Worm (Caenorhabditis elegans) whole organism, L2 larva: ENCODE results near the gene math-13.

Source experiments
- C34F6.9 ChIP-seq: fragments of 150-350 bp; optimal IDR thresholded peaks from 2 replicates; lab custom pipeline; 2014; ENCODE audit warnings: missing biosample characterization, missing genetic modification characterization
- F13H6.1 ChIP-seq: sonication (generic microtip); optimal IDR thresholded peaks from 2 replicates; lab custom pipeline; 2016; ENCODE audit warnings: missing genetic modification characterization, missing compliant biosample characterization
- R02D3.7 ChIP-seq: fragments of 150-350 bp; optimal IDR thresholded peaks from 2 replicates; lab custom pipeline; 2014; ENCODE audit warnings: missing biosample characterization, missing genetic modification characterization
- alr-1 ChIP-seq: fragments of 150-350 bp; optimal IDR thresholded peaks from 2 replicates; lab custom pipeline; 2014; ENCODE audit warnings: missing biosample characterization, missing genetic modification characterization
- ama-1 ChIP-seq: fragments of 150-350 bp; optimal IDR thresholded peaks from 2 replicates; lab custom pipeline; 2018; ENCODE audit warnings: inconsistent platforms
- blmp-1 ChIP-seq: sonication (generic microtip); optimal IDR thresholded peaks from 2 replicates; lab custom pipeline; 2017; ENCODE audit warnings: missing genetic modification characterization, mild to moderate bottlenecking, missing compliant biosample characterization, antibody characterized with exemption, moderate library complexity; ENCODE audit not compliant: insufficient read depth
- ceh-16 ChIP-seq: fragments of 150-350 bp; optimal IDR thresholded peaks from 2 replicates; lab custom pipeline; 2014; ENCODE audit warnings: missing biosample characterization, missing genetic modification characterization
- ceh-82 ChIP-seq: fragments of 150-350 bp; optimal IDR thresholded peaks from 2 replicates; lab custom pipeline; 2014; ENCODE audit warnings: missing biosample characterization, missing genetic modification characterization
- crh-2 ChIP-seq: sonication (generic microtip); optimal IDR thresholded peaks from 2 replicates; lab custom pipeline; 2017; ENCODE audit warnings: missing biosample characterization, missing genetic modification characterization
- dmd-4 ChIP-seq: sonication (generic microtip); optimal IDR thresholded peaks from 2 replicates; lab custom pipeline; 2017; ENCODE audit warnings: missing biosample characterization, missing genetic modification characterization
- fos-1 ChIP-seq: fragments of 150-350 bp; optimal IDR thresholded peaks from 2 replicates; lab custom pipeline; 2014; ENCODE audit warnings: missing biosample characterization, missing genetic modification characterization
- gmeb-1 ChIP-seq: fragments of 150-350 bp; optimal IDR thresholded peaks from 2 replicates; lab custom pipeline; 2014; ENCODE audit warnings: missing biosample characterization, missing genetic modification characterization
- lin-11 ChIP-seq: fragments of 150-350 bp; sonication (generic microtip); optimal IDR thresholded peaks from 2 replicates; lab custom pipeline; 2014; ENCODE audit warnings: missing biosample characterization, missing genetic modification characterization, inconsistent platforms, mixed read lengths
- lin-13 ChIP-seq: fragments of 150-350 bp; optimal IDR thresholded peaks from 2 replicates; lab custom pipeline; 2014; ENCODE audit warnings: missing biosample characterization, missing genetic modification reagents, missing genetic modification characterization
- lin-39 ChIP-seq: fragments of 150-350 bp; optimal IDR thresholded peaks from 2 replicates; lab custom pipeline; 2014; ENCODE audit warnings: missing biosample characterization, missing genetic modification reagents, missing genetic modification characterization
- mab-5 ChIP-seq: fragments of 150-350 bp; optimal IDR thresholded peaks from 2 replicates; lab custom pipeline; 2014; ENCODE audit warnings: missing biosample characterization, missing genetic modification characterization
- mbf-1 ChIP-seq: sonication (generic microtip); optimal IDR thresholded peaks from 2 replicates; lab custom pipeline; 2017; ENCODE audit warnings: missing biosample characterization, missing genetic modification characterization
- nhr-12 ChIP-seq: fragments of 150-350 bp; optimal IDR thresholded peaks from 2 replicates; lab custom pipeline; 2014; ENCODE audit warnings: missing biosample characterization, missing genetic modification characterization
- nhr-129 ChIP-seq: fragments of 150-350 bp; optimal IDR thresholded peaks from 2 replicates; lab custom pipeline; 2014; ENCODE audit warnings: missing biosample characterization, missing genetic modification characterization
- nhr-6 ChIP-seq: fragments of 150-350 bp; optimal IDR thresholded peaks from 2 replicates; lab custom pipeline; 2014; ENCODE audit warnings: missing biosample characterization, missing genetic modification characterization
- nhr-77 ChIP-seq: fragments of 150-350 bp; optimal IDR thresholded peaks from 2 replicates; lab custom pipeline; 2014; ENCODE audit warnings: missing biosample characterization, missing genetic modification characterization
- peb-1 ChIP-seq: fragments of 150-350 bp; optimal IDR thresholded peaks from 2 replicates; lab custom pipeline; 2014; ENCODE audit warnings: missing biosample characterization, missing genetic modification characterization
- sem-4 ChIP-seq: fragments of 150-350 bp; optimal IDR thresholded peaks from 2 replicates; lab custom pipeline; 2014; ENCODE audit warnings: missing biosample characterization, missing genetic modification reagents, missing genetic modification characterization
- skn-1 ChIP-seq: sonication (generic microtip); optimal IDR thresholded peaks from 2 replicates; lab custom pipeline; 2017; ENCODE audit warnings: missing biosample characterization, missing genetic modification characterization
- sma-3 ChIP-seq: sonication (generic microtip); optimal IDR thresholded peaks from 2 replicates; lab custom pipeline; 2016; ENCODE audit warnings: missing genetic modification reagents, missing genetic modification characterization, missing compliant biosample characterization
- sma-9 ChIP-seq, 2 experiments: fragments of 150-350 bp in 1 of 2; sonication (generic microtip) in 1 of 2; optimal IDR thresholded peaks; 2 replicates each; lab custom pipeline; 2014 to 2016; ENCODE audit warnings: missing genetic modification characterization in 2 of 2, mild to moderate bottlenecking in 1 of 2, missing biosample characterization in 1 of 2, missing compliant biosample characterization in 1 of 2, missing genetic modification reagents in 1 of 2, moderate library complexity in 1 of 2
- unc-39 ChIP-seq: fragments of 150-350 bp; optimal IDR thresholded peaks from 2 replicates; lab custom pipeline; 2014; ENCODE audit warnings: missing biosample characterization, missing genetic modification characterization
- unc-55 ChIP-seq: fragments of 150-350 bp; sonication (generic microtip); optimal IDR thresholded peaks from 3 replicates; lab custom pipeline; 2014; ENCODE audit warnings: missing biosample characterization, missing genetic modification reagents, missing genetic modification characterization
- ztf-4 ChIP-seq: fragments of 150-350 bp; optimal IDR thresholded peaks from 2 replicates; lab custom pipeline; 2014; ENCODE audit warnings: missing biosample characterization, missing genetic modification characterization

Gene math-13

ce11 chrII:1875658-1876057, at the start of gene math-13:
math-13 (plus strand) TSS chrII:1875958.
- TF ChIP-seq dmd-4 = no peak
- no peak for TF ChIP-seq R02D3.7 (tag; lab: Kevin White, UChicago)
- no peak for TF ChIP-seq C34F6.9 (tag; lab: Kevin White, UChicago)
- TF ChIP-seq sma-3 (GFP tag; lab: Kevin White, UChicago) = no peak
- no peak for TF ChIP-seq nhr-77 (tag; lab: Kevin White, UChicago)

DNA sequence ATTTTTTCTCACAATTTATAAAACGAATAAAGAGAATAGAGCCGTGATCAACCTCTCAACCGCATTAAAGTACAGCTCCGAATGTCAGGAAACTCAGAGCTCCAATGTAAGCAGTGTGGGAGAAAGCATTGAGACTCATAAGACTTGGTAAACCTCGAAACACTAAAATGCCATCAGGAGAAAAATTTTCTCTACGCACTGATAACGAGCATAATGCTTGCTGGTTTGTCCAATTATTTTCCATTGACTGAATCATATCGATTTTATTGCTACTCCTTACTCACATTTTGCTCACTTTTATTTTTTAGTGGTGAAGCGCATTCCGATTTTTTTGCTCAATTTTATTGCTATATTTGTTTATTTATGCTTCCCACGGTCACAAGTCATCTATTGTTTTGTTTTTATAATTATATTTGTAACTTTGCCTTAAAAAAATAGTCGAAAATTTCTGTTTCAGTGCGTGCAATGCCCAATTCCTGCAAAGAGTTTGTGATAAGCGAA, 45.5 kb upstream of the math-13 start, which contains the start of gene math-40:
Gene math-40, plus strand, starts transcription at position 451 of the 501 bp plus-strand sequence.
- TF ChIP-seq fos-1 (peak; percentile 80), alr-1 (tag; lab: Kevin White, UChicago) (no peak), nhr-6 (tag; lab: Kevin White, UChicago) (no peak)

DNA sequence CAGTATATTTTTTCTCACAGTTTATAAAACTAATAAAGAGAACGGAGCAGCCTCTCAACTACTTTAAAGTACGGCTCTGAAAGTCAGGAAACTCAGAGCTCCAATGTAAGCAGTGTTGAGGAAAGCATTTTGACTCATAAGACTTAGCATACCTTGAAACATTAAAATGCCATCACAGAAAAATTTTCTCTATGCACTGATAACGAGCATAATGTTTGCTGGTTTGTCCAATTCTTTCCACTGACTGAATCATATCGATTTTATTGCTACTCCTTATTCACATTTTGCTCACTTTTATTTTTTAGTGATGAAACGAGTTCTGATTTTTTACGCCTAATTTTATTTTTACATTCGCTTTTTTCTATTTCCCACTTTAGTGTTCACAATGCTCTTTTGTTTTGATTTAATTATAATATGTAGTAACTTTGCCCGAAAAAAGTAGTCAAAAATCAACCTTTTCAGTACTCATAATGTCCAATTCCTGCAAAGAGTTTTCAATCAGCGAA, 43.8 kb upstream of the math-13 start, which contains the start of gene math-39:
Gene math-39, plus strand, starts transcription at position 456 of the 506 bp plus-strand sequence.
- TF ChIP-seq unc-55 (no peak), fos-1 (peak; percentile 73)

DNA sequence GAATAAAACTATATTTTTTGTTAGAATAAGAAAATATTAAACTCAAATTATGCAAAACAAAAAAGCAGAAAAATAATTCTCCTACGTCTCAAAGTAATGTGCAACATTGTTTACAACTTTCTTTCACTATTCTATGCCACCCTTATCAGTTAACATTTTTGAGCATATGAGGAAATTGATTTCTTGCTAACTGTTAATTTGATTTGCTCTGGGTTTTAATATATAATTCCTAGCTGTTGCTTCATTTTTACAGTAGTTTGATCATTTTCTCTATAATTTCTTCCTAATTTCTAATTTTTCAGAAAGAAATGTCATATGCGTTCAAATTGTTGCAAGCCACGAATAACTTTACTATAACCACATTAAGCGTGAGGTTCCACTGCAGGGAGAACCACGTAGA, 39.6 kb upstream of the math-13 start, which contains the start of gene T08E11.1:
Gene T08E11.1, plus strand, starts transcription at position 301 of the 400 bp plus-strand sequence.
- TF ChIP-seq lin-13 (no peak), ama-1 (lab: Kevin White, UChicago) (no peak), blmp-1 (tag; lab: Kevin White, UChicago) (no peak), lin-11 (tag; lab: Kevin White, UChicago) (no peak), nhr-12 (tag; lab: Kevin White, UChicago) (no peak), nhr-129 (tag; lab: Kevin White, UChicago) (no peak), alr-1 (tag; lab: Kevin White, UChicago) (no peak), unc-39 (no peak), gmeb-1 (tag; lab: Kevin White, UChicago) (no peak), peb-1 (tag; lab: Kevin White, UChicago) (no peak), mab-5 (tag; lab: Kevin White, UChicago) (no peak)

DNA sequence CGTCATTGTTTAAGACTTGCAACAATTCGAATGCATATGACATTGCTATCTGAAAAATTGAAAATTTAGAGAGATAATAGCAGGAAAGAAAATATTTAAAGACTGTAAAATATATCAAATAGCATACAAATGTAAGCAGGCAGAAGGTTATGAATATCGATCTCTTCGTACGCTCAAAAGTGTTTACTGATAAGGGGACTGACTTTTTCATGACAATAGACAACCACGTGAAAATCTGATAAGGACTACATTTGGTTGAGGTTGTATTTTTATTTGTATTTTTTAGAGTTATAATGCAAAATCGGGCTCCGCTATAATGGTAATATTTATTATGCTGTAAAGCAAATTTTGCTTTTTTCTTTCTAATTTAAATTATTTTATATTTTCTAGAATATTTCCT, 32.9 kb upstream of the math-13 start, which contains the start of the genes C52E2.5 and C52E2.4:
Gene C52E2.5, minus strand, starts transcription at position 43 of the 400 bp plus-strand sequence.
Gene C52E2.4, plus strand, starts transcription at position 252 of the 400 bp plus-strand sequence.
- no peak for TF ChIP-seq C34F6.9 (tag; lab: Kevin White, UChicago)
- TF ChIP-seq crh-2 (tag; lab: Kevin White, UChicago) = peak; percentile 36
- peak; percentile 36 for TF ChIP-seq sma-9 (GFP tag; optimal IDR thresholded peaks at IDR 0.05; lab: Kevin White, UChicago)
- no peak for TF ChIP-seq sma-9 (tag; optimal IDR thresholded peaks at IDR 0.05; lab: Kevin White, UChicago)
- no peak for TF ChIP-seq lin-39 (tag; lab: Kevin White, UChicago)
- TF ChIP-seq skn-1 (tag; lab: Kevin White, UChicago) = peak; percentile 65
- peak; percentile 80 for TF ChIP-seq fos-1

ce11 chrII:1844552-1844951, 31.2 kb upstream of the math-13 start:
- no peak for TF ChIP-seq F13H6.1 (tag; lab: Kevin White, UChicago)
- no peak for TF ChIP-seq sem-4 (tag; lab: Kevin White, UChicago)
- no peak for TF ChIP-seq lin-13
- no peak for TF ChIP-seq blmp-1 (tag; lab: Kevin White, UChicago)
- TF ChIP-seq lin-39 (tag; lab: Kevin White, UChicago) = no peak
- TF ChIP-seq sma-3 (GFP tag; lab: Kevin White, UChicago) = no peak
- no peak for TF ChIP-seq unc-39
- no peak for TF ChIP-seq mbf-1 (tag; lab: Kevin White, UChicago)
- TF ChIP-seq alr-1 (tag; lab: Kevin White, UChicago) = no peak
- no peak for TF ChIP-seq ceh-82 (tag; lab: Kevin White, UChicago)
- TF ChIP-seq ztf-4 (tag; lab: Kevin White, UChicago) = no peak
- TF ChIP-seq lin-11 (tag; lab: Kevin White, UChicago) = no peak
- TF ChIP-seq nhr-6 (tag; lab: Kevin White, UChicago) = no peak
- no peak for TF ChIP-seq dmd-4
- TF ChIP-seq ceh-16 = no peak
